Fruit fly (Drosophila melanogaster) whole organism, adult: ENCODE data around the gene CG4424.
A peak's percentile ranks its signal among the peaks of the same experiment; 100 is the strongest.

Experiments
- CG11617 ChIP-seq: fragments of 200-800 bp; sonication (Bioruptor generic); optimal IDR thresholded peaks from 2 replicates; lab custom pipeline; 2017; ENCODE audit warnings: mild to moderate bottlenecking, missing biosample characterization, missing genetic modification reagents, missing genetic modification characterization
- CG12768 ChIP-seq: fragments of 200-800 bp; sonication (Bioruptor generic); optimal IDR thresholded peaks from 2 replicates; lab custom pipeline; 2017; ENCODE audit warnings: missing biosample characterization, missing genetic modification characterization, mild to moderate bottlenecking, moderate library complexity, missing genetic modification reagents
- CG14711 ChIP-seq: fragments of 200-800 bp; sonication (Bioruptor generic); optimal IDR thresholded peaks from 2 replicates; lab custom pipeline; 2018; ENCODE audit warnings: missing biosample characterization, mild to moderate bottlenecking, missing genetic modification characterization, moderate library complexity
- CG1620 ChIP-seq: fragments of 200-800 bp; sonication (Bioruptor generic); optimal IDR thresholded peaks from 2 replicates; lab custom pipeline; 2016; ENCODE audit warnings: missing biosample characterization, missing genetic modification characterization
- CG33017 ChIP-seq: fragments of 200-800 bp; sonication (Bioruptor generic); optimal IDR thresholded peaks from 2 replicates; lab custom pipeline; 2018; ENCODE audit warnings: missing biosample characterization, mild to moderate bottlenecking, missing genetic modification characterization, moderate library complexity
- CG5204 ChIP-seq: fragments of 200-800 bp; sonication (Bioruptor generic); optimal IDR thresholded peaks from 2 replicates; lab custom pipeline; 2016; ENCODE audit warnings: missing biosample characterization, missing genetic modification characterization
- CG7045 ChIP-seq: fragments of 200-800 bp; sonication (Bioruptor generic); optimal IDR thresholded peaks from 2 replicates; lab custom pipeline; 2017; ENCODE audit warnings: missing biosample characterization, mild to moderate bottlenecking, missing genetic modification characterization
- CG7101 ChIP-seq: fragments of 200-800 bp; sonication (Bioruptor generic); optimal IDR thresholded peaks from 2 replicates; lab custom pipeline; 2018; ENCODE audit warnings: missing biosample characterization, mild to moderate bottlenecking, missing genetic modification characterization, moderate library complexity
- Clk ChIP-seq: fragments of 200-800 bp; sonication (Bioruptor generic); optimal IDR thresholded peaks from 2 replicates; lab custom pipeline; 2017; ENCODE audit warnings: missing biosample characterization, missing genetic modification characterization
- Crg-1 ChIP-seq: fragments of 200-800 bp; sonication (Bioruptor generic); optimal IDR thresholded peaks from 2 replicates; lab custom pipeline; 2016; ENCODE audit warnings: missing biosample characterization, missing genetic modification characterization
- Hr96 ChIP-seq: fragments of 200-800 bp; sonication (Bioruptor generic); optimal IDR thresholded peaks from 2 replicates; lab custom pipeline; 2016; ENCODE audit warnings: missing biosample characterization, missing genetic modification characterization
- Mnt ChIP-seq: fragments of 200-800 bp; sonication (Bioruptor generic); optimal IDR thresholded peaks from 2 replicates; lab custom pipeline; 2016; ENCODE audit warnings: missing biosample characterization, mild to moderate bottlenecking, missing genetic modification characterization
- bab1 ChIP-seq: fragments of 200-800 bp; sonication (Bioruptor generic); optimal IDR thresholded peaks from 3 replicates; lab custom pipeline; 2019; ENCODE audit warnings: missing biosample characterization, mild to moderate bottlenecking, missing genetic modification characterization, moderate library complexity
- cic ChIP-seq: fragments of 200-800 bp; sonication (Bioruptor generic); optimal IDR thresholded peaks from 2 replicates; lab custom pipeline; 2017; ENCODE audit warnings: missing biosample characterization, mild to moderate bottlenecking, missing genetic modification characterization, moderate library complexity
- cnc ChIP-seq, 2 experiments: fragments of >200 bp; optimal IDR thresholded peaks; 2 replicates each; lab custom pipeline; 2017
- kay ChIP-seq: fragments of 200-800 bp; sonication (Bioruptor generic); peaks from one replicate; lab custom pipeline; 2016; ENCODE audit warnings: missing biosample characterization, missing genetic modification characterization, borderline replicate concordance
- ovo ChIP-seq: fragments of 200-800 bp; sonication (Bioruptor generic); optimal IDR thresholded peaks from 2 replicates; lab custom pipeline; 2016; ENCODE audit warnings: missing biosample characterization, missing genetic modification characterization
- pad ChIP-seq: fragments of 200-800 bp; sonication (Bioruptor generic); optimal IDR thresholded peaks from 3 replicates; lab custom pipeline; 2017; ENCODE audit warnings: missing biosample characterization, missing genetic modification characterization, mild to moderate bottlenecking, moderate library complexity, missing genetic modification reagents
- tj ChIP-seq: fragments of 200-800 bp; sonication (Bioruptor generic); optimal IDR thresholded peaks from 3 replicates; lab custom pipeline; 2017; ENCODE audit warnings: missing biosample characterization, mild to moderate bottlenecking, missing genetic modification characterization, moderate library complexity
- toe ChIP-seq: fragments of 200-800 bp; sonication (Bioruptor generic); optimal IDR thresholded peaks from 2 replicates; lab custom pipeline; 2016; ENCODE audit warnings: missing biosample characterization, missing genetic modification characterization

The CG4424 gene

dm6 chr3R:20027841-20028240, at the start of gene CG4424, which contains the start of gene CG4854:
Gene CG4424 (minus strand): TSS chr3R:20028040.
Gene CG4854 (plus strand): TSS chr3R:20028058.
- TF ChIP-seq Hr96 (GFP tag; lab: Kevin White, UChicago) (no peak), ovo (GFP tag; lab: Kevin White, UChicago) (no peak), bab1 (GFP tag; lab: Kevin White, UChicago) (no peak), kay (GFP tag; lab: Kevin White, UChicago) (no peak), pad (GFP tag; lab: Kevin White, UChicago) (no peak), CG12768 (GFP tag; lab: Kevin White, UChicago) (no peak), CG14711 (tag; lab: Kevin White, UChicago) (no peak), cnc (optimal IDR thresholded peaks at IDR 0.05; lab: Kevin White, UChicago) (no peak), CG11617 (GFP tag; lab: Kevin White, UChicago) (no peak), Clk (GFP tag; lab: Kevin White, UChicago) (no peak), CG7101 (tag; lab: Kevin White, UChicago) (no peak), toe (GFP tag; lab: Kevin White, UChicago) (no peak), CG33017 (tag; lab: Kevin White, UChicago) (no peak), CG1620 (GFP tag; lab: Kevin White, UChicago) (no peak)

- TF ChIP-seq cic (GFP tag; lab: Kevin White, UChicago): no peak
- TF ChIP-seq Hr96 (GFP tag; lab: Kevin White, UChicago): no peak
- no peak for TF ChIP-seq tj
- TF ChIP-seq Mnt: no peak
Measured at dm6 chr3R:20066435-20066834, 38.6 kb upstream of the CG4424 start.

- no peak for TF ChIP-seq Hr96 (GFP tag; lab: Kevin White, UChicago)
- TF ChIP-seq Mnt: no peak
- TF ChIP-seq CG5204: no peak
- no peak for TF ChIP-seq toe (GFP tag; lab: Kevin White, UChicago)
- no peak for TF ChIP-seq bab1 (GFP tag; lab: Kevin White, UChicago)
- no peak for TF ChIP-seq CG12768 (GFP tag; lab: Kevin White, UChicago)
- TF ChIP-seq CG7101 (tag; lab: Kevin White, UChicago): no peak
- no peak for TF ChIP-seq tj
- TF ChIP-seq CG14711 (tag; lab: Kevin White, UChicago): no peak
- no peak for TF ChIP-seq CG11617 (GFP tag; lab: Kevin White, UChicago)
- TF ChIP-seq CG1620 (GFP tag; lab: Kevin White, UChicago): no peak
- no peak for TF ChIP-seq cnc (optimal IDR thresholded peaks at IDR 0.05; lab: Kevin White, UChicago)
- no peak for TF ChIP-seq pad (GFP tag; lab: Kevin White, UChicago)
- no peak for TF ChIP-seq ovo (GFP tag; lab: Kevin White, UChicago)
- no peak for TF ChIP-seq Crg-1 (GFP tag; lab: Kevin White, UChicago)
- no peak for TF ChIP-seq kay (GFP tag; lab: Kevin White, UChicago)
- no peak for TF ChIP-seq cic (GFP tag; lab: Kevin White, UChicago)
- TF ChIP-seq CG7045 (GFP tag; lab: Kevin White, UChicago): no peak
Measured at dm6 chr3R:20059650-20060049, 31.8 kb upstream of the CG4424 start, which contains the start of gene CG4390. Gene CG4390 (minus strand): TSS chr3R:20059750.

dm6 chr3R:20058960-20059359, 31.1 kb upstream of the CG4424 start:
- no peak for TF ChIP-seq Mnt
- TF ChIP-seq cic (GFP tag; lab: Kevin White, UChicago): no peak
- TF ChIP-seq ovo (GFP tag; lab: Kevin White, UChicago): no peak
- TF ChIP-seq CG11617 (GFP tag; lab: Kevin White, UChicago): no peak
- no peak for TF ChIP-seq tj
- TF ChIP-seq Crg-1 (GFP tag; lab: Kevin White, UChicago): no peak
- TF ChIP-seq CG14711 (tag; lab: Kevin White, UChicago): no peak
- TF ChIP-seq kay (GFP tag; lab: Kevin White, UChicago): no peak
- no peak for TF ChIP-seq CG7045 (GFP tag; lab: Kevin White, UChicago)
- TF ChIP-seq CG12768 (GFP tag; lab: Kevin White, UChicago): no peak
- TF ChIP-seq Hr96 (GFP tag; lab: Kevin White, UChicago): no peak
- TF ChIP-seq toe (GFP tag; lab: Kevin White, UChicago): no peak
- no peak for TF ChIP-seq Clk (GFP tag; lab: Kevin White, UChicago)
- no peak for TF ChIP-seq pad (GFP tag; lab: Kevin White, UChicago)
- TF ChIP-seq CG1620 (GFP tag; lab: Kevin White, UChicago): no peak
- no peak for TF ChIP-seq bab1 (GFP tag; lab: Kevin White, UChicago)
- TF ChIP-seq CG5204: no peak

dm6 chr3R:20057501-20057900, 29.7 kb upstream of the CG4424 start, which contains the start of gene mdlc:
Gene mdlc (plus strand): TSS chr3R:20057748.
- no peak for TF ChIP-seq pad (GFP tag; lab: Kevin White, UChicago)
- no peak for TF ChIP-seq CG14711 (tag; lab: Kevin White, UChicago)
- TF ChIP-seq cic (GFP tag; lab: Kevin White, UChicago): no peak
- peak; percentile 14 for TF ChIP-seq CG11617 (GFP tag; lab: Kevin White, UChicago)
- TF ChIP-seq CG7045 (GFP tag; lab: Kevin White, UChicago): no peak
- peak; percentile 0 for TF ChIP-seq toe (GFP tag; lab: Kevin White, UChicago)
- TF ChIP-seq kay (GFP tag; lab: Kevin White, UChicago): peak; percentile 28
- no peak for TF ChIP-seq ovo (GFP tag; lab: Kevin White, UChicago)
- TF ChIP-seq cnc (optimal IDR thresholded peaks at IDR 0.05; lab: Kevin White, UChicago): no peak
- no peak for TF ChIP-seq CG33017 (tag; lab: Kevin White, UChicago)
- peak; percentile 7 for TF ChIP-seq CG5204

dm6 chr3R:20055809-20056208, 28.0 kb upstream of the CG4424 start, which contains the start of gene CG17193:
Gene CG17193 (minus strand): TSS chr3R:20056097.
- TF ChIP-seq CG12768 (GFP tag; lab: Kevin White, UChicago) (no peak), cic (GFP tag; lab: Kevin White, UChicago) (peak; percentile 10), ovo (GFP tag; lab: Kevin White, UChicago) (no peak), Crg-1 (GFP tag; lab: Kevin White, UChicago) (no peak)
